Fruit fly (Drosophila melanogaster) whole organism, embryonic: ENCODE measurements around the gene e.
A peak's percentile ranks its signal among the peaks of the same experiment; 100 is the strongest.

Source experiments
- BtbVII ChIP-seq: fragments of 200-800 bp; sonication (Bioruptor generic); optimal IDR thresholded peaks from 3 replicates; lab custom pipeline; 2017; ENCODE audit warnings: missing biosample characterization, mild to moderate bottlenecking, missing genetic modification characterization
- CG10209 ChIP-seq: fragments of 200-800 bp; sonication (Bioruptor generic); optimal IDR thresholded peaks from 3 replicates; lab custom pipeline; 2017; ENCODE audit warnings: missing biosample characterization, mild to moderate bottlenecking, missing genetic modification characterization, missing genetic modification reagents
- CG10462 ChIP-seq: fragments of 200-800 bp; sonication (Bioruptor generic); optimal IDR thresholded peaks from 2 replicates; lab custom pipeline; 2016; ENCODE audit warnings: missing biosample characterization, missing genetic modification characterization
- CG12236 ChIP-seq: fragments of 200-800 bp; sonication (Bioruptor generic); optimal IDR thresholded peaks from 2 replicates; lab custom pipeline; 2016; ENCODE audit warnings: missing biosample characterization, missing genetic modification characterization
- CG14965 ChIP-seq: fragments of 200-800 bp; sonication (Bioruptor generic); optimal IDR thresholded peaks from 2 replicates; lab custom pipeline; 2016; ENCODE audit warnings: missing biosample characterization, missing genetic modification characterization, borderline replicate concordance
- CG15696 ChIP-seq: fragments of 200-800 bp; sonication (Bioruptor generic); optimal IDR thresholded peaks from 2 replicates; lab custom pipeline; 2019; ENCODE audit warnings: missing biosample characterization, mild to moderate bottlenecking, missing genetic modification characterization, moderate library complexity
- CG17802 ChIP-seq: fragments of 200-800 bp; sonication (Bioruptor generic); optimal IDR thresholded peaks from 2 replicates; lab custom pipeline; 2018; ENCODE audit warnings: missing biosample characterization, mild to moderate bottlenecking, missing genetic modification characterization, moderate library complexity
- CG18011 ChIP-seq: fragments of 200-800 bp; sonication (Bioruptor generic); optimal IDR thresholded peaks from 2 replicates; lab custom pipeline; 2017; ENCODE audit warnings: missing biosample characterization, missing genetic modification characterization, mild to moderate bottlenecking, moderate library complexity, missing genotype
- CG1832 ChIP-seq: fragments of 200-800 bp; sonication (Bioruptor generic); optimal IDR thresholded peaks from 2 replicates; lab custom pipeline; 2017; ENCODE audit warnings: missing biosample characterization, mild to moderate bottlenecking, missing genetic modification characterization, inconsistent platforms
- CG30431 ChIP-seq: fragments of 200-800 bp; sonication (Bioruptor generic); optimal IDR thresholded peaks from 2 replicates; lab custom pipeline; 2017; ENCODE audit warnings: missing biosample characterization, missing genetic modification characterization
- CG3065 ChIP-seq: fragments of 200-800 bp; sonication (Bioruptor generic); optimal IDR thresholded peaks from 2 replicates; lab custom pipeline; 2016; ENCODE audit warnings: missing biosample characterization, missing genetic modification characterization
- CG33213 ChIP-seq: fragments of 200-800 bp; sonication (Bioruptor generic); optimal IDR thresholded peaks from 3 replicates; lab custom pipeline; 2016; ENCODE audit warnings: missing biosample characterization, missing genetic modification characterization
- CG42726 ChIP-seq: fragments of 200-800 bp; sonication (Bioruptor generic); IDR thresholded peaks from 2 replicates; pipeline ENCODE4 v1.3.6; 2022; ENCODE audit warnings: missing biosample characterization, missing genetic modification characterization; ENCODE audit not compliant: partially characterized antibody
- CG4617 ChIP-seq: fragments of 200-800 bp; sonication (Bioruptor generic); optimal IDR thresholded peaks from 3 replicates; lab custom pipeline; 2016; ENCODE audit warnings: missing biosample characterization, missing genetic modification characterization, borderline replicate concordance
- CG6254 ChIP-seq: fragments of 200-800 bp; sonication (Bioruptor generic); optimal IDR thresholded peaks from 3 replicates; lab custom pipeline; 2017; ENCODE audit warnings: mild to moderate bottlenecking, missing biosample characterization, missing genetic modification reagents, missing genetic modification characterization
- CG7372 ChIP-seq: fragments of 200-800 bp; sonication (Bioruptor generic); IDR thresholded peaks from 2 replicates; pipeline ENCODE4 v1.3.6; 2022; ENCODE audit warnings: missing biosample characterization, missing genetic modification characterization
- CG7839 ChIP-seq: fragments of 200-800 bp; sonication (Bioruptor generic); optimal IDR thresholded peaks from 3 replicates; lab custom pipeline; 2018; ENCODE audit warnings: missing biosample characterization, mild to moderate bottlenecking, missing genetic modification characterization, moderate library complexity
- CG9215 ChIP-seq: fragments of 200-800 bp; sonication (Bioruptor generic); IDR thresholded peaks from 2 replicates; pipeline ENCODE4 v1.3.6; 2022; ENCODE audit warnings: missing biosample characterization, missing genetic modification characterization
- CG9932 ChIP-seq: fragments of 200-800 bp; sonication (Bioruptor generic); IDR thresholded peaks from 2 replicates; pipeline ENCODE4 v1.3.6; 2022; ENCODE audit warnings: missing biosample characterization, missing genetic modification characterization
- Chrac-16 ChIP-seq: fragments of 200-800 bp; sonication (Bioruptor generic); optimal IDR thresholded peaks from 3 replicates; lab custom pipeline; 2016; ENCODE audit warnings: missing biosample characterization, missing genetic modification characterization
- Fer3 ChIP-seq: fragments of 200-800 bp; sonication (Bioruptor generic); optimal IDR thresholded peaks from 2 replicates; lab custom pipeline; 2018; ENCODE audit warnings: missing biosample characterization, mild to moderate bottlenecking, missing genetic modification characterization, moderate library complexity
- GATAe ChIP-seq: fragments of 200-800 bp; sonication (Bioruptor generic); conservative IDR thresholded peaks from 2 replicates; pipeline ENCODE4 v1.3.6; 2022; ENCODE audit warnings: missing biosample characterization, missing genetic modification characterization
- Hr39 ChIP-seq: fragments of >200 bp; optimal IDR thresholded peaks from 2 replicates; lab custom pipeline; 2017
- MESR4 ChIP-seq: fragments of 200-800 bp; sonication (Bioruptor generic); optimal IDR thresholded peaks from 2 replicates; lab custom pipeline; 2018; ENCODE audit warnings: missing biosample characterization, mild to moderate bottlenecking, missing genetic modification characterization, moderate library complexity
- MTF-1 ChIP-seq: fragments of 200-800 bp; sonication (Bioruptor generic); optimal IDR thresholded peaks from 2 replicates; lab custom pipeline; 2018; ENCODE audit warnings: missing biosample characterization, mild to moderate bottlenecking, missing genetic modification characterization, borderline replicate concordance
- Six4 ChIP-seq: fragments of 200-800 bp; sonication (Bioruptor generic); optimal IDR thresholded peaks from 2 replicates; lab custom pipeline; 2016; ENCODE audit warnings: missing biosample characterization, missing genetic modification characterization
- Usf ChIP-seq: fragments of 200-800 bp; sonication (Bioruptor generic); optimal IDR thresholded peaks from 2 replicates; lab custom pipeline; 2017; ENCODE audit warnings: missing genotype, missing biosample characterization, missing genetic modification characterization
- ase ChIP-seq: fragments of 200-800 bp; sonication (Bioruptor generic); IDR thresholded peaks from 3 replicates; pipeline ENCODE4 v1.3.6; 2022; ENCODE audit warnings: missing biosample characterization, missing genetic modification characterization
- ato ChIP-seq: fragments of 200-800 bp; sonication (Bioruptor generic); IDR thresholded peaks from 2 replicates; pipeline ENCODE4 v1.3.6; 2022; ENCODE audit warnings: missing biosample characterization, missing genetic modification characterization; ENCODE audit not compliant: partially characterized antibody
- bcd ChIP-seq: fragments of 200-800 bp; sonication (Bioruptor generic); optimal IDR thresholded peaks from 2 replicates; lab custom pipeline; 2017; ENCODE audit warnings: missing biosample characterization, mild to moderate bottlenecking, missing genetic modification characterization
- bigmax ChIP-seq: fragments of 200-800 bp; sonication (Bioruptor generic); optimal IDR thresholded peaks from 2 replicates; lab custom pipeline; 2018; ENCODE audit warnings: missing biosample characterization, mild to moderate bottlenecking, missing genetic modification characterization
- btn ChIP-seq: fragments of 200-800 bp; sonication (Bioruptor generic); optimal IDR thresholded peaks from 2 replicates; lab custom pipeline; 2016; ENCODE audit warnings: missing biosample characterization, missing genetic modification characterization
- cato ChIP-seq: fragments of 200-800 bp; sonication (Bioruptor generic); optimal IDR thresholded peaks from 2 replicates; lab custom pipeline; 2016; ENCODE audit warnings: missing biosample characterization, missing genetic modification characterization, borderline replicate concordance
- chif ChIP-seq, 2 experiments: fragments of 200-800 bp; sonication (Bioruptor generic); optimal IDR thresholded peaks; 3 replicates each; lab custom pipeline; 2016; ENCODE audit warnings: missing biosample characterization in 2 of 2, missing genetic modification characterization in 2 of 2
- disco-r ChIP-seq: fragments of 200-800 bp; sonication (Bioruptor generic); optimal IDR thresholded peaks from 2 replicates; lab custom pipeline; 2016; ENCODE audit warnings: missing biosample characterization, missing genetic modification characterization
- dmrt11E ChIP-seq: fragments of 200-800 bp; sonication (Bioruptor generic); optimal IDR thresholded peaks from 3 replicates; lab custom pipeline; 2018; ENCODE audit warnings: missing biosample characterization, mild to moderate bottlenecking, missing genetic modification characterization, moderate library complexity
- en ChIP-seq: fragments of 200-800 bp; sonication (Bioruptor generic); optimal IDR thresholded peaks from 2 replicates; lab custom pipeline; 2016; ENCODE audit warnings: missing biosample characterization, missing genetic modification characterization
- gcm2 ChIP-seq: fragments of 200-800 bp; sonication (Bioruptor generic); optimal IDR thresholded peaks from 2 replicates; lab custom pipeline; 2016; ENCODE audit warnings: missing biosample characterization, missing genetic modification characterization
- jigr1 ChIP-seq: fragments of 200-800 bp; sonication (Bioruptor generic); IDR thresholded peaks from 3 replicates; pipeline ENCODE4 v1.3.6; 2022; ENCODE audit warnings: missing biosample characterization, missing genetic modification characterization
- kay ChIP-seq: fragments of 200-800 bp; sonication (Bioruptor generic); optimal IDR thresholded peaks from 2 replicates; lab custom pipeline; 2016; ENCODE audit warnings: missing biosample characterization, missing genetic modification characterization
- klu ChIP-seq: fragments of 200-800 bp; sonication (Bioruptor generic); IDR thresholded peaks from 2 replicates; pipeline ENCODE4 v1.3.6; 2022; ENCODE audit warnings: missing biosample characterization, missing genetic modification characterization
- kni ChIP-seq: fragments of 200-800 bp; sonication (Bioruptor generic); optimal IDR thresholded peaks from 3 replicates; lab custom pipeline; 2017; ENCODE audit warnings: mild to moderate bottlenecking, missing biosample characterization, missing genetic modification reagents, missing genetic modification characterization
- lov ChIP-seq, 2 experiments: fragments of 200-800 bp in 1 of 2; fragments of >200 bp in 1 of 2; sonication (Bioruptor generic) in 1 of 2; IDR thresholded peaks in 1 of 2; optimal IDR thresholded peaks in 1 of 2; 2 replicates in 1 of 2; 3 replicates in 1 of 2; pipeline versions ENCODE4 v1.3.6 to Lab custom; 2017 to 2022; ENCODE audit warnings: missing biosample characterization in 1 of 2, missing genetic modification characterization in 1 of 2
- onecut ChIP-seq: fragments of 200-800 bp; sonication (Bioruptor generic); IDR thresholded peaks from 2 replicates; pipeline ENCODE4 v1.3.6; 2022; ENCODE audit warnings: missing biosample characterization, missing genetic modification characterization
- row ChIP-seq: fragments of 200-800 bp; sonication (Bioruptor generic); IDR thresholded peaks from 3 replicates; pipeline ENCODE4 v1.3.6; 2022; ENCODE audit warnings: missing biosample characterization, missing genetic modification characterization
- sc ChIP-seq, 3 experiments: fragments of >200 bp in 2 of 3; fragments of 200-800 bp in 1 of 3; sonication (Bioruptor generic) in 1 of 3; optimal IDR thresholded peaks; 2 replicates in 2 of 3; 3 replicates in 1 of 3; lab custom pipeline; 2017; ENCODE audit warnings: mild to moderate bottlenecking in 1 of 3, missing biosample characterization in 1 of 3, missing genetic modification characterization in 1 of 3, missing genetic modification reagents in 1 of 3
- shn ChIP-seq: fragments of 200-800 bp; sonication (Bioruptor generic); optimal IDR thresholded peaks from 3 replicates; lab custom pipeline; 2016; ENCODE audit warnings: missing biosample characterization, missing genetic modification characterization
- tll ChIP-seq, 2 experiments: fragments of 200-800 bp in 1 of 2; fragments of >200 bp in 1 of 2; sonication (Bioruptor generic) in 1 of 2; optimal IDR thresholded peaks; 2 replicates each; lab custom pipeline; 2017 to 2019; ENCODE audit warnings: missing biosample characterization in 2 of 2, missing genetic modification characterization in 2 of 2, mild to moderate bottlenecking in 1 of 2, moderate library complexity in 1 of 2
- trem ChIP-seq: fragments of 200-800 bp; optimal IDR thresholded peaks from 3 replicates; lab custom pipeline; 2019; ENCODE audit warnings: missing biosample characterization, mild to moderate bottlenecking, missing genetic modification characterization, moderate library complexity
- zfh1 ChIP-seq: fragments of 200-800 bp; sonication (Bioruptor generic); IDR thresholded peaks from 3 replicates; pipeline ENCODE4 v1.3.6; 2022; ENCODE audit warnings: missing biosample characterization, missing genetic modification characterization

The e gene

DNA sequence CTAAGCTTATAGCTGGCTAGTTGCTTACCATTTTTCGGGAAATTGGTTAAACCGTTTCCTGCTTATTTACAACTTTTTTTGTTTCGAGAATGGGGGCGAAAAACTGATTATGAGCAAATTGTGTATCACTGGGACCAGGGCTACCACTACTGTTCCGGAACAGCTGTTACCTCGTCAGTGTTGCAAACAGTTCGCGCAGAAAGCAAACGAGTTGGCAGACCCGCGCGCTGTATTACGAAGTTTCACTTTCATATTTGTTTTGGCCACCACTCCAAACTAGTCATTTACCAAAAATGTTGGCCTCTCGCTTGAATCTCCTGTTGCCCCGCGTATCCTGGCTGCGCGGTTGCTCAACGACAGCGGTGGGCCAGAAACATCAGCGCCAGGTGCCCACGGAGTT is 32.9 kb upstream of the e start, which contains the start of the genes AP-2sigma and Idi (continued):
- TF ChIP-seq CG17802 (tag; lab: Kevin White, UChicago), result no peak
- peak; percentile 37; the same call in 1 of the 2 replicates for TF ChIP-seq ato
- peak; percentile 30; the same call in 1 of the 3 replicates for TF ChIP-seq row (GFP tag; lab: Robert Waterston, UW)
- no peak for TF ChIP-seq BtbVII
- TF ChIP-seq ase (GFP tag; lab: Robert Waterston, UW), result no peak
- no peak for TF ChIP-seq jigr1 (GFP tag; lab: Robert Waterston, UW)
- peak; percentile 37 for TF ChIP-seq disco-r (GFP tag; lab: Kevin White, UChicago)
- TF ChIP-seq zfh1 (GFP tag; lab: Robert Waterston, UW), result peak; percentile 55; the same call in 1 of the 3 replicates
- no peak for TF ChIP-seq lov (optimal IDR thresholded peaks at IDR 0.05; lab: Kevin White, UChicago)
- TF ChIP-seq lov (GFP tag; IDR thresholded peaks at IDR 0.05; lab: Robert Waterston, UW), result peak; percentile 76; the same call in 1 of the 3 replicates
- TF ChIP-seq cato (GFP tag; lab: Kevin White, UChicago), result no peak
- no peak for TF ChIP-seq CG30431 (GFP tag; lab: Kevin White, UChicago)
- TF ChIP-seq bigmax (GFP tag; lab: Kevin White, UChicago), result no peak
- no peak for TF ChIP-seq CG7839 (tag; lab: Kevin White, UChicago)
- peak; percentile 90 for TF ChIP-seq CG4617 (GFP tag; lab: Kevin White, UChicago)
- no peak for TF ChIP-seq CG33213 (GFP tag; lab: Kevin White, UChicago)
- TF ChIP-seq GATAe (GFP tag; lab: Robert Waterston, UW), result no peak
- peak; percentile 7 for TF ChIP-seq btn (GFP tag; lab: Kevin White, UChicago)
- TF ChIP-seq CG6254 (GFP tag; lab: Kevin White, UChicago), result no peak
- TF ChIP-seq kay (GFP tag; lab: Kevin White, UChicago), result no peak
- peak; percentile 9 for TF ChIP-seq CG3065 (GFP tag; lab: Kevin White, UChicago)
- no peak for TF ChIP-seq CG14965 (GFP tag; lab: Kevin White, UChicago)
- TF ChIP-seq CG12236 (GFP tag; lab: Kevin White, UChicago), result no peak
- no peak for TF ChIP-seq Chrac-16 (GFP tag; lab: Kevin White, UChicago)
- no peak for TF ChIP-seq shn
- TF ChIP-seq CG9932 (GFP tag; lab: Robert Waterston, UW), result peak; percentile 52
- TF ChIP-seq sc (optimal IDR thresholded peaks at IDR 0.05; lab: Kevin White, UChicago), result no peak
- no peak for TF ChIP-seq sc (GFP tag; optimal IDR thresholded peaks at IDR 0.05; lab: Kevin White, UChicago)
- no peak for TF ChIP-seq Usf (GFP tag; lab: Kevin White, UChicago)
- no peak for TF ChIP-seq MTF-1 (GFP tag; lab: Kevin White, UChicago)
- no peak for TF ChIP-seq gcm2 (GFP tag; lab: Kevin White, UChicago)
- peak; percentile 23 for TF ChIP-seq Fer3
- TF ChIP-seq CG1832 (GFP tag; lab: Kevin White, UChicago), result no peak
- peak; percentile 83 for TF ChIP-seq MESR4 (GFP tag; lab: Kevin White, UChicago)
- no peak for TF ChIP-seq chif (GFP tag; optimal IDR thresholded peaks at IDR 0.05; lab: Kevin White, UChicago)
- no peak for TF ChIP-seq Hr39
- no peak for TF ChIP-seq CG10462 (GFP tag; lab: Kevin White, UChicago)
- TF ChIP-seq CG15696, result no peak
- TF ChIP-seq trem (tag; lab: Kevin White, UChicago), result peak; percentile 99
- no peak for TF ChIP-seq CG18011
- no peak for TF ChIP-seq Six4 (GFP tag; lab: Kevin White, UChicago)
- no peak for TF ChIP-seq CG42726 (GFP tag; lab: Robert Waterston, UW)
- no peak for TF ChIP-seq CG7372 (GFP tag; lab: Robert Waterston, UW)
- TF ChIP-seq bcd, result peak; percentile 53
- TF ChIP-seq en (GFP tag; lab: Kevin White, UChicago), result no peak
- TF ChIP-seq CG10209 (GFP tag; lab: Kevin White, UChicago), result peak; percentile 17
- TF ChIP-seq tll (GFP tag; optimal IDR thresholded peaks at IDR 0.05; lab: Kevin White, UChicago), result no peak
- TF ChIP-seq dmrt11E (tag; lab: Kevin White, UChicago), result peak; percentile 27
- no peak for TF ChIP-seq onecut (GFP tag; lab: Robert Waterston, UW)
- peak; percentile 26 for TF ChIP-seq kni (GFP tag; lab: Kevin White, UChicago)
- TF ChIP-seq klu (GFP tag; lab: Robert Waterston, UW), result no peak
- TF ChIP-seq CG9215, result no peak
